Fruit fly (Drosophila melanogaster): ENCODE data around the gene CG33722.

The CG33722 gene

DNA sequence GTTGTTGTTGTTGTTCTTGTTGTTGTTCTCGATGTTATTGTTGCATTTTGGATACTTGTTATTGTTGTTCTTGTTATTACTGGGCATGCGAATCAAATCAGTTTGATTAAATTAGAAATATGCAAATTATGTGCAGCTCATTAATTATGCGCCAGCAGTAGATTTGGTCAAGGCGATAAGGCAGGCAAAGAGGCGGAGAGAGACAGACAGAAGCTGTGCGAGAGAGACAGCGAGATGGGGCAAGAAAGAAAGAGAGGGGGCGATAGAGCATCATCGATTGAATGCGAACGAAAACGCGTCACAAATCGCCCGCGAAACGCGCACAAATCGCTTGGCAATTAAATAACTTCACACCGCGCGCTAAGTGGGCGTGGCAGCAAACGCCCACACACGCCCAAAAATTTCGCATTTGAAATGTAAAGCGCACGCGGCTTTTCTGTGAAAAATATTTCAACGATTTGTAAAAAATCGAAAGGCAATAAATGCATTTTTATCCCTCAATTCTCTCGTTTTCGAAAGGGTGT, 20.7 kb upstream of the CG33722 start:
- peak; percentile 67 for TF ChIP-seq grn (GFP tag; optimal IDR thresholded peaks at IDR 0.05)
- TF ChIP-seq Nf-YC (tag; optimal IDR thresholded peaks at IDR 0.05): peak; percentile 42
- TF ChIP-seq CG1832 (GFP tag; optimal IDR thresholded peaks at IDR 0.05): peak; percentile 58
- TF ChIP-seq CG6254 (GFP tag; optimal IDR thresholded peaks at IDR 0.05): no peak
- TF ChIP-seq exex (tag; optimal IDR thresholded peaks at IDR 0.05): no peak
- 0 out of 2 replicates have a peak, but pooled peaks have one; percentile 16 for TF ChIP-seq CG4360 (GFP tag; IDR thresholded peaks at IDR 0.05)
- TF ChIP-seq vvl (GFP tag; IDR thresholded peaks at IDR 0.05): peak; percentile 40; the same call in 1 of the 2 replicates
- TF ChIP-seq CG8359 (GFP tag; optimal IDR thresholded peaks at IDR 0.05; ENCODE audit: borderline replicate concordance): peak; percentile 99
- peak; percentile 23; the same call in 1 of the 2 replicates for TF ChIP-seq CG10321 (GFP tag; IDR thresholded peaks at IDR 0.05)

DNA sequence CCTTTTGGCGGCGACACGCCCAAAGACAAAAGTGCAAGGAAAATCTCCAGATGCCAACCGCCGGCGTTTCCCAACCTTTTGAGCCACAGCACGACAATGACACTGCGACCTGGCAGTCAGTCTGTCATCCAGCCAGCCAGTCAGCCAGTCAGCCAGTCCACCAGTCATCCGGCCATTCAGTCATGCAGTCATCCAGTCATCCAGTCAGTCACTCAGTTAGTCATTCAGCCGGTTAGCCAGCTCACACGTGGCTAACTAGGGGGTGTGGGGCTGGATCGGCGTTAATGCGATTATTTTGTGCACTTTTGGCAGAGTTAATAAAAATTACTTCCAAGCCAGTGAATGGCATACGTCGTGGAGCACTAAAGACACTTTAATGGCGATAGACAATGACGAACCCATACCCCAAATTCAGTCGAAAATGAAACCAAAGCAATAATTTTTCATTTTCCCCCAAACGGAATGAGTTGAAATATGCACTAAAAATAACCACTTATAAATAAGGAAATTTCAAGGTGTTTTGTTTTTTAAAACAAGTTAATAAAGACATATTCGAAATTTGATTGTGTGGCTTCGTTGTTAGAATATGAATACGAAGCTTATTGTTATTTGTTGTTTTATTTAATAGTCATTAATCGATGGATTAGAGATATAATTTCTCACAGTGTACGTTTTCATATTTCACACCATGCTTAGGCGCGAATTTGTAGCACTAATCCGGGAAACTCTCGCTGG, 19.0 kb upstream of the CG33722 start:
- TF ChIP-seq Myb (GFP tag; optimal IDR thresholded peaks at IDR 0.05): no peak
- TF ChIP-seq CG10543 (GFP tag; optimal IDR thresholded peaks at IDR 0.05): no peak
- TF ChIP-seq Bgb (GFP tag; IDR thresholded peaks at IDR 0.05; ENCODE audit: partially characterized antibody): no peak
- TF ChIP-seq CG17568 (GFP tag; optimal IDR thresholded peaks at IDR 0.05): no peak
- peak; percentile 95 for TF ChIP-seq CG8281 (tag; optimal IDR thresholded peaks at IDR 0.05)
- no peak for TF ChIP-seq sna (GFP tag; IDR thresholded peaks at IDR 0.05; ENCODE audit: partially characterized antibody)
- no peak for TF ChIP-seq cad (GFP tag; optimal IDR thresholded peaks at IDR 0.05)
- TF ChIP-seq CG14050 (GFP tag; IDR thresholded peaks at IDR 0.05): no peak
- no peak for TF ChIP-seq CG3065 (GFP tag; optimal IDR thresholded peaks at IDR 0.05)
- no peak for TF ChIP-seq sisA (GFP tag; IDR thresholded peaks at IDR 0.05)
- no peak for TF ChIP-seq CG11695 (GFP tag; IDR thresholded peaks at IDR 0.05)
- TF ChIP-seq nmo (GFP tag; optimal IDR thresholded peaks at IDR 0.05): peak; percentile 12
- TF ChIP-seq Optix (GFP tag; IDR thresholded peaks at IDR 0.05): no peak
- TF ChIP-seq en (GFP tag; optimal IDR thresholded peaks at IDR 0.05): no peak
- TF ChIP-seq klu (GFP tag; IDR thresholded peaks at IDR 0.05): 0 out of 2 replicates have a peak, but pooled peaks have one; percentile 4
- TF ChIP-seq Sox102F (GFP tag; optimal IDR thresholded peaks at IDR 0.05): peak; percentile 30
- no peak for TF ChIP-seq tll (GFP tag; optimal IDR thresholded peaks at IDR 0.05)
- TF ChIP-seq ems (GFP tag; optimal IDR thresholded peaks at IDR 0.05): no peak
- no peak for TF ChIP-seq MBD-R2 (GFP tag; IDR thresholded peaks at IDR 0.05)
- no peak for TF ChIP-seq eyg (GFP tag; optimal IDR thresholded peaks at IDR 0.05)
- no peak for TF ChIP-seq row (GFP tag; IDR thresholded peaks at IDR 0.05)
- no peak for TF ChIP-seq chm (GFP tag; IDR thresholded peaks at IDR 0.05)
- no peak for TF ChIP-seq CG17612 (GFP tag; IDR thresholded peaks at IDR 0.05)
- TF ChIP-seq CG10321 (GFP tag; IDR thresholded peaks at IDR 0.05): no peak
- TF ChIP-seq CG11723 (GFP tag; optimal IDR thresholded peaks at IDR 0.05): no peak
- no peak for TF ChIP-seq peb (GFP tag; IDR thresholded peaks at IDR 0.05)
- no peak for TF ChIP-seq CG10209 (GFP tag; optimal IDR thresholded peaks at IDR 0.05)
- TF ChIP-seq ro (GFP tag; IDR thresholded peaks at IDR 0.05): no peak
- TF ChIP-seq CG4730 (GFP tag; IDR thresholded peaks at IDR 0.05): no peak
- TF ChIP-seq CG2678 (tag; optimal IDR thresholded peaks at IDR 0.05): peak; percentile 20
- TF ChIP-seq CG4854 (GFP tag; optimal IDR thresholded peaks at IDR 0.05): no peak
- no peak for TF ChIP-seq rib (GFP tag; IDR thresholded peaks at IDR 0.05)
- TF ChIP-seq NC2β (GFP tag; optimal IDR thresholded peaks at IDR 0.05): no peak
- TF ChIP-seq psq (GFP tag; optimal IDR thresholded peaks at IDR 0.05): no peak
- TF ChIP-seq dmrt99B (tag; optimal IDR thresholded peaks at IDR 0.05): peak; percentile 41
- TF ChIP-seq fd102C (GFP tag; optimal IDR thresholded peaks at IDR 0.05): no peak
- no peak for TF ChIP-seq H15 (GFP tag; IDR thresholded peaks at IDR 0.05)
- TF ChIP-seq CG10959 (GFP tag; IDR thresholded peaks at IDR 0.05): no peak
- no peak for TF ChIP-seq Hr39 (optimal IDR thresholded peaks at IDR 0.05)
- TF ChIP-seq jigr1 (GFP tag; IDR thresholded peaks at IDR 0.05): no peak
- TF ChIP-seq Neu2 (GFP tag; optimal IDR thresholded peaks at IDR 0.05; ENCODE audit: borderline replicate concordance): no peak
